Worm (Caenorhabditis elegans) whole organism, L3 larva: Measurements from ENCODE around the gene acr-7.

Source experiments
- R02D3.7 ChIP-seq: fragments of 150-350 bp; optimal IDR thresholded peaks from 2 replicates; lab custom pipeline; 2014; ENCODE audit warnings: missing biosample characterization, missing genetic modification characterization
- ZK546.5 ChIP-seq: sonication (generic microtip); optimal IDR thresholded peaks from 2 replicates; lab custom pipeline; 2017; ENCODE audit warnings: missing biosample characterization, missing genetic modification characterization
- aly-2 ChIP-seq: fragments of 150-350 bp; optimal IDR thresholded peaks from 2 replicates; lab custom pipeline; 2014; ENCODE audit warnings: missing biosample characterization, missing genetic modification characterization
- ceh-16 ChIP-seq: sonication (generic microtip); optimal IDR thresholded peaks from 2 replicates; lab custom pipeline; 2017; ENCODE audit warnings: missing biosample characterization, missing genetic modification characterization
- ceh-9 ChIP-seq: sonication (generic microtip); optimal IDR thresholded peaks from 2 replicates; lab custom pipeline; 2018; ENCODE audit warnings: missing biosample characterization, missing genetic modification characterization
- daf-12 ChIP-seq: fragments of 150-350 bp; optimal IDR thresholded peaks from 2 replicates; lab custom pipeline; 2014; ENCODE audit warnings: missing biosample characterization, missing genetic modification reagents, missing genetic modification characterization
- egl-5 ChIP-seq: fragments of 150-350 bp; optimal IDR thresholded peaks from 2 replicates; lab custom pipeline; 2017; ENCODE audit warnings: missing biosample characterization, missing genetic modification reagents, missing genetic modification characterization, inconsistent platforms
- elt-1 ChIP-seq: fragments of 150-350 bp; optimal IDR thresholded peaks from 2 replicates; lab custom pipeline; 2014; ENCODE audit warnings: missing biosample characterization, missing genetic modification characterization
- elt-3 ChIP-seq, 3 experiments: fragments of 150-350 bp in 1 of 3; sonication (generic microtip) in 2 of 3; optimal IDR thresholded peaks; 2 replicates in 2 of 3; 4 replicates in 1 of 3; lab custom pipeline; 2014 to 2017; ENCODE audit warnings: missing biosample characterization in 3 of 3, missing genetic modification characterization in 3 of 3
- fkh-10 ChIP-seq: sonication (generic microtip); optimal IDR thresholded peaks from 2 replicates; lab custom pipeline; 2017; ENCODE audit warnings: missing biosample characterization, missing genetic modification reagents, missing genetic modification characterization
- fkh-2 ChIP-seq: fragments of 150-350 bp; optimal IDR thresholded peaks from 2 replicates; lab custom pipeline; 2014; ENCODE audit warnings: missing biosample characterization, missing genetic modification reagents, missing genetic modification characterization
- lin-15B ChIP-seq: fragments of 150-350 bp; optimal IDR thresholded peaks from 2 replicates; lab custom pipeline; 2014; ENCODE audit warnings: missing biosample characterization, missing genetic modification characterization
- lin-39 ChIP-seq: fragments of 150-350 bp; optimal IDR thresholded peaks from 2 replicates; lab custom pipeline; 2018; ENCODE audit warnings: missing biosample characterization, missing genetic modification reagents, missing genetic modification characterization
- lsy-12 ChIP-seq: sonication (generic microtip); optimal IDR thresholded peaks from 2 replicates; lab custom pipeline; 2016; ENCODE audit warnings: mild to moderate bottlenecking, missing genetic modification characterization, missing compliant biosample characterization
- mdl-1 ChIP-seq: fragments of 150-350 bp; optimal IDR thresholded peaks from 2 replicates; lab custom pipeline; 2014; ENCODE audit warnings: missing biosample characterization, missing genetic modification characterization
- nfya-1 ChIP-seq: sonication (generic microtip); optimal IDR thresholded peaks from 2 replicates; lab custom pipeline; 2017; ENCODE audit warnings: missing genetic modification characterization, mild to moderate bottlenecking, missing compliant biosample characterization, antibody characterized with exemption, moderate library complexity; ENCODE audit not compliant: insufficient read depth
- nhr-11 ChIP-seq: fragments of 150-350 bp; optimal IDR thresholded peaks from 2 replicates; lab custom pipeline; 2014; ENCODE audit warnings: missing biosample characterization, missing genetic modification characterization
- nhr-23 ChIP-seq: fragments of 150-350 bp; optimal IDR thresholded peaks from 2 replicates; lab custom pipeline; 2014; ENCODE audit warnings: missing biosample characterization, missing genetic modification reagents, missing genetic modification characterization
- nhr-25 ChIP-seq: sonication (generic microtip); optimal IDR thresholded peaks from 2 replicates; lab custom pipeline; 2017; ENCODE audit warnings: missing biosample characterization, missing genetic modification characterization
- nhr-28 ChIP-seq: fragments of 150-350 bp; optimal IDR thresholded peaks from 2 replicates; lab custom pipeline; 2014; ENCODE audit warnings: missing biosample characterization, missing genetic modification characterization
- nhr-43 ChIP-seq: sonication (generic microtip); optimal IDR thresholded peaks from 2 replicates; lab custom pipeline; 2016; ENCODE audit warnings: mild to moderate bottlenecking, missing genetic modification characterization, missing compliant biosample characterization; ENCODE audit not compliant: poor library complexity, severe bottlenecking
- nhr-67 ChIP-seq: fragments of 150-350 bp; optimal IDR thresholded peaks from 2 replicates; lab custom pipeline; 2014; ENCODE audit warnings: missing biosample characterization, missing genetic modification characterization
- nhr-76 ChIP-seq: fragments of 150-350 bp; sonication (generic microtip); optimal IDR thresholded peaks from 5 replicates; lab custom pipeline; 2014; ENCODE audit warnings: missing biosample characterization, missing genetic modification characterization
- nhr-77 ChIP-seq: fragments of 150-350 bp; optimal IDR thresholded peaks from 2 replicates; lab custom pipeline; 2014; ENCODE audit warnings: missing biosample characterization, missing genetic modification characterization
- pha-4 ChIP-seq: fragments of 150-350 bp; optimal IDR thresholded peaks from 2 replicates; lab custom pipeline; 2014; ENCODE audit warnings: missing biosample characterization, missing genetic modification reagents, missing genetic modification characterization
- pqm-1 ChIP-seq: fragments of 150-350 bp; optimal IDR thresholded peaks from 2 replicates; lab custom pipeline; 2017; ENCODE audit warnings: missing biosample characterization, missing genetic modification characterization, inconsistent platforms
- sea-2 ChIP-seq: fragments of 150-350 bp; sonication (generic microtip); optimal IDR thresholded peaks from 4 replicates; lab custom pipeline; 2014; ENCODE audit warnings: missing biosample characterization, missing genetic modification reagents, missing genetic modification characterization
- skn-1 ChIP-seq: fragments of 150-350 bp; optimal IDR thresholded peaks from 2 replicates; lab custom pipeline; 2014; ENCODE audit warnings: missing biosample characterization, missing genetic modification characterization
- snpc-4 ChIP-seq: fragments of 150-350 bp; optimal IDR thresholded peaks from 2 replicates; lab custom pipeline; 2014; ENCODE audit warnings: missing biosample characterization, missing genetic modification characterization
- tbx-2 ChIP-seq: sonication (generic microtip); optimal IDR thresholded peaks from 2 replicates; lab custom pipeline; 2016; ENCODE audit warnings: mild to moderate bottlenecking, missing genetic modification characterization, missing compliant biosample characterization
- unc-39 ChIP-seq: sonication (generic microtip); optimal IDR thresholded peaks from 4 replicates; lab custom pipeline; 2017; ENCODE audit warnings: missing biosample characterization, missing genetic modification characterization
- unc-62 ChIP-seq: fragments of 150-350 bp; sonication (generic microtip); optimal IDR thresholded peaks from 4 replicates; lab custom pipeline; 2014; ENCODE audit warnings: missing biosample characterization, missing genetic modification reagents, missing genetic modification characterization
- ztf-11 ChIP-seq: fragments of 150-350 bp; optimal IDR thresholded peaks from 2 replicates; lab custom pipeline; 2014; ENCODE audit warnings: missing biosample characterization, missing genetic modification characterization
- ztf-4 ChIP-seq: fragments of 150-350 bp; optimal IDR thresholded peaks from 2 replicates; lab custom pipeline; 2014; ENCODE audit warnings: missing biosample characterization, missing genetic modification characterization

Gene acr-7

DNA sequence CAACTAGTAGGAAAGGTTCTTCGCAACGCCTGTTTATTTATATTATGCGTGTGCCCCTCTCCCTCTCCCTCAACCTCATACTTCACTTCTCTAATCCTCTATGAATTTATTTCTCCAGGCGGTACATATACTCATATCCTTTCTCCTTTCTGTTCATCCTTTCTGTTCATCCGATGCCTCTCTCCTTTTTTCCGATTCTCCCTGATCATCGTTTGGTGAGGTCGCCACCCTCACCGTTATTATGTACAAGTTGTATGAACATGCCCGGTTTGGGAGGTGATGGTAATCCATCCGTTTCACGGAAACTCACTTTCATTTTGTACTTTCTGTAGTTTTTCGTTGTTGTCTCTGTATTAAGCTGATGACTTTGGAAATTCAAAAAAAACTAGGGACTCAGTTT, 9.9 kb downstream of the acr-7 start:
- no peak for TF ChIP-seq fkh-2
- no peak for TF ChIP-seq skn-1 (tag; lab: Kevin White, UChicago)
- TF ChIP-seq elt-1 (tag; lab: Kevin White, UChicago): no peak
- TF ChIP-seq snpc-4 (tag; lab: Kevin White, UChicago): no peak
- no peak for TF ChIP-seq R02D3.7 (tag; lab: Kevin White, UChicago)
- peak; percentile 1 for TF ChIP-seq nfya-1
- TF ChIP-seq tbx-2 (tag; lab: Kevin White, UChicago): no peak
- peak; percentile 25 for TF ChIP-seq nhr-23 (tag; lab: Kevin White, UChicago)

- TF ChIP-seq pha-4 (tag; lab: Kevin White, UChicago) (peak; percentile 1), daf-12 (no peak), lin-39 (tag; lab: Kevin White, UChicago) (peak; percentile 91), nhr-25 (tag; lab: Kevin White, UChicago) (no peak), nfya-1 (peak; percentile 46), sea-2 (peak; percentile 5), tbx-2 (tag; lab: Kevin White, UChicago) (no peak), unc-62 (no peak), fkh-2 (peak; percentile 51), ZK546.5 (tag; lab: Kevin White, UChicago) (no peak), aly-2 (no peak), snpc-4 (tag; lab: Kevin White, UChicago) (no peak)
Observed at ce11 chrII:7838661-7839060, 10.9 kb downstream of the acr-7 start.

DNA sequence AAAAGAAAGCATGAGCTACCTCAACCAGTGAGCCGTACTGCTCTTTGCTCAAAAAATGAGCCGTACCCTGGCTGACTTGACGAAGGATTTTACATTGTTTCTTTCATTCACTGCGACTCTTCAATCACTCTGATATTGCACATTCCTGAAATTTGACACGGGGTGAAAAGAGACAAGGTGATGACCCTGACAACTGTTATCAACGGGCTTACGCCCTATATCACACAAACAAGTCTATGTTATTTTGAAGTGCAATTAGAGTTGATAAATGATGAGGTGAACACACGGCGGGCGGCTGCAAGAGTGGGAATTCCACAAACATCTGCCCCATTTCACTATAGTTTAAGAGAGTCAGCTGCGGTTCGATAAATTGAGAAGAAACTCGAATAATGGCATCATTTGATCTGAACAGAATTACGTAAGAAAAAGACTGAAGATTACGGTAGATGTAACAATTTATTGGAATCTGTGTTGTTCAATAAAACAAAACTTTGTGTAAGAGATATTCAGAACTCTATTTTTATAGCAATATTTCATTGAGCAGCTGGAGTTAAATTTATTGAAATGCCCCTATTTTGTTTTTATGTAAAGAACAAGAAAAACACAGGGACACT, 12.9 kb downstream of the acr-7 start:
- TF ChIP-seq nfya-1: peak; percentile 12
- no peak for TF ChIP-seq fkh-10 (GFP tag; lab: Kevin White, UChicago)
- peak; percentile 47 for TF ChIP-seq unc-62
- peak; percentile 37 for TF ChIP-seq nhr-11 (tag; lab: Kevin White, UChicago)
- peak; percentile 80 for TF ChIP-seq egl-5 (tag; lab: Kevin White, UChicago)
- peak; percentile 59 for TF ChIP-seq lin-39 (tag; lab: Kevin White, UChicago)
- TF ChIP-seq, all 47 proteins: peak for 5

DNA sequence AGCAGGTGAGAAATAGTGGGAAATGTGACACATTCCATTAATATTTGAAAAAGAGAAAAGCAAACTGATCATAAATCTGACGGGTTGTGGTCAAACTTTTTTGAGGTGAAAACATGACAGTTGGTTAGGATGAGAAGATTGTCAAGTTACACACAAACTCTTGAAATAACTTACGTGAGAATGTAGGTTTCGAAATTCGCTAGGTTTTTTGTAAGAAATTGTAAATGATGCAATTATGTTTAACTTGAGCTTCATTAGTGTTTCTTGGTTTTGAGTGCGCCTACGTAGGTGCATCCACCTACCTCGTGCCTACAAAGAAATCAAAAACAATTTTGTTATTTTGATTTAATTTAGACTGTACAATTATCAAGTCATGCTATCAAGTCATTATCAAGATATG, 14.3 kb downstream of the acr-7 start, which contains the start of gene cex-2:
cex-2 (minus strand) TSS at position 101 of the 400 bp plus-strand sequence.
- TF ChIP-seq nhr-67 (no peak), pha-4 (tag; lab: Kevin White, UChicago) (peak; percentile 28)

- TF ChIP-seq pqm-1: no peak
- no peak for TF ChIP-seq nhr-25 (tag; lab: Kevin White, UChicago)
- no peak for TF ChIP-seq aly-2
- no peak for TF ChIP-seq nhr-28 (tag; lab: Kevin White, UChicago)
- TF ChIP-seq nhr-23 (tag; lab: Kevin White, UChicago): no peak
- TF ChIP-seq skn-1 (tag; lab: Kevin White, UChicago): no peak
- no peak for TF ChIP-seq lin-39 (tag; lab: Kevin White, UChicago)
- TF ChIP-seq nhr-77 (tag; lab: Kevin White, UChicago): no peak
- TF ChIP-seq pha-4 (tag; lab: Kevin White, UChicago): no peak
Observed at ce11 chrII:7832054-7832453, 17.5 kb downstream of the acr-7 start, which contains the start of gene T09A5.14. Gene T09A5.14 (plus strand): TSS chrII:7832354.

DNA sequence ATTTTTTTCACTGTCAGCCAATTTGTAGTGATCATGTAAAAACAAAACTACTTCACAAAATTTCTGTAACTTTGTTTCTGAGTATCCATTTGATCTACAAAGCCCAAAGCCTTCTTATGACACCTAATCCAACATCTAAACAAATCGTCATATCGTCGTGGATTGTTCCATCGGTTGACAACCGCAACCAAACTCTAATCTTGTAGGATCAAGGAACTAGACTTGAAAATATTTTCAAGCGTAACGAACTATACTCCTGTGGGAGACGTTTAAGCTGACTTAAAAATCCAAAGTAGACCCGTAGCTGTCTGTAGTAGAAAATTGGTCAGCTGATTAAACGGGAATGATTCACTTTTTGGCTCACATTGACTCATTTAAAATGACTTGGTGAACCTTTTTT, 20.0 kb downstream of the acr-7 start:
- TF ChIP-seq ztf-11 (no peak), aly-2 (no peak), ceh-16 (tag; lab: Kevin White, UChicago) (no peak), nhr-67 (no peak), ZK546.5 (tag; lab: Kevin White, UChicago) (no peak), nhr-76 (tag; lab: Kevin White, UChicago) (no peak), lin-15B (tag; lab: Kevin White, UChicago) (no peak), unc-39 (tag; lab: Kevin White, UChicago) (no peak), nhr-28 (tag; lab: Kevin White, UChicago) (no peak), nhr-43 (tag; lab: Kevin White, UChicago) (no peak), ztf-4 (tag; lab: Kevin White, UChicago) (no peak), lsy-12 (tag; lab: Kevin White, UChicago) (no peak), nfya-1 (no peak), unc-62 (no peak), elt-3 (tag; optimal IDR thresholded peaks at IDR 0.05; lab: Kevin White, UChicago) (no peak), mdl-1 (tag; lab: Kevin White, UChicago) (no peak), ceh-9 (tag; lab: Kevin White, UChicago) (no peak)
